Worm (Caenorhabditis elegans): Measurements from ENCODE around the gene srh-55.

srh-55 gene

DNA sequence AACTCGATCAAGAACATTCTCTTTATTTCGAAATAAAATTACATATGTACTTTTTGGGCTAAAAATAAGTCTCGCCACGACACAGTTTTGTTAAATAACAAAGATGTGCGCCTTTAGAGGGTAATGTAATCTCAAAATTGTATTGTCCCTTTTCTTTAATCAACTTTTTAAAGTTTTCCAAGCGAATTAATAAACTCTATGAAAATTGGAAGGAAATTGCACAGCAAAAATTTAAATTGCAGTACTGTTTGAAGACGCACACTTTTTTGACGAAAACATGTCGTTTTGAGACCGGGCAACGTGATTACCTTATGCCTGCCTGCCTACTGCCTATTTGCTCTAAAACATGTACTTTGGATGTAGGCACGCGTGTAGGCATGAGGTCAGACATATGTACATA is 38.6 kb downstream of the srh-55 start:
- TF ChIP-seq ceh-16 (tag; optimal IDR thresholded peaks at IDR 0.05), result no peak

DNA sequence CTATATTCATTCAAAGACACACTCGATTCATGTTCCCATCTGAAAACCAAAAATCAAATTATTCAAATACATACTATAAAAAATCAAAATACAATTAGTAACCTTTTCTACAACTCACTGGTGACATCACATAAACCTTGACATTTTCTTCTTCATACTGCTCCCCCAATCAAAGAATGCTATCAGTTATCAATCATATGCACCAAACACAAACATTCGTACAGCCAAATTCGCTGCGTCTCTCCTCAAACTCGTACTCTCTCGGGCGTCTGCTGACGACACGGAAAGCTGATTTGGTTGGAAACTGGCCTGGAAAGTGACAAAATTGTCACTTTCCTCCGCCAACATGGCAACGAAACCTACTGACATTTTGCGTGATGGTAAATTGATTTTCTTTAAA is 39.0 kb downstream of the srh-55 start, which contains the start of gene plc-2:
Gene plc-2 (plus strand): TSS at position 196 of the 400 bp plus-strand sequence.
- no peak for TF ChIP-seq nhr-23 (tag; optimal IDR thresholded peaks at IDR 0.05)
- TF ChIP-seq mab-5 (tag; optimal IDR thresholded peaks at IDR 0.05), result no peak
- TF ChIP-seq ama-1 (optimal IDR thresholded peaks at IDR 0.05), result no peak
- TF ChIP-seq skn-1 (tag; optimal IDR thresholded peaks at IDR 0.05), result no peak
- TF ChIP-seq unc-39 (tag; optimal IDR thresholded peaks at IDR 0.05), result no peak
- no peak for TF ChIP-seq ztf-11 (tag; optimal IDR thresholded peaks at IDR 0.05)
- TF ChIP-seq nhr-21 (tag; optimal IDR thresholded peaks at IDR 0.05), result no peak
- TF ChIP-seq blmp-1 (tag; optimal IDR thresholded peaks at IDR 0.05; ENCODE audit: insufficient read depth), result no peak
- TF ChIP-seq lin-11 (tag; optimal IDR thresholded peaks at IDR 0.05), result no peak
- no peak for TF ChIP-seq nhr-237 (tag; optimal IDR thresholded peaks at IDR 0.05)
- no peak for TF ChIP-seq ZK546.5 (tag; optimal IDR thresholded peaks at IDR 0.05)
- no peak for TF ChIP-seq nhr-77 (tag; optimal IDR thresholded peaks at IDR 0.05)
- TF ChIP-seq fos-1 (tag; optimal IDR thresholded peaks at IDR 0.05), result peak; percentile 76
- TF ChIP-seq lsy-2 (tag; optimal IDR thresholded peaks at IDR 0.05), result no peak
- TF ChIP-seq lin-39 (tag; optimal IDR thresholded peaks at IDR 0.05), result no peak
- TF ChIP-seq sma-3 (GFP tag; optimal IDR thresholded peaks at IDR 0.05), result no peak
- TF ChIP-seq crh-2 (tag; optimal IDR thresholded peaks at IDR 0.05), result peak; percentile 18

DNA sequence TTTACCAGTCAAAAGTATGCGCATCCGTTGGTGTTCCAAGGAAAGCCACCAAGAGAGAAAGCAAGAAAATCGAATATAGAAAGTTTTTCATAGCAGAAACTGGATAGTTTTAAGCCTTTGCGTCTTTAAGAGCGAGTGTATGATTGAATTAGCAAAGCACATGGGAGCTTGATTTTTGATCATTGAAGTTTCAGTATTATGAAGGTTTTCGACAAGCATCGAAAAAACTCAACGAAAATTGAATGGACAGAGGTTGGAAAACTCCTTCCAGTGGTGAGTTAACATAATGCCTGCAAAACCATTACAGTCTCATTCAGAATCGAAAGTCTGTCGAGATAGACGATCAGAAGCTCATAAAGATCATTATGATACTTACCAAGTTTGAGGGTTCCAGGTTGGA is 40.5 kb downstream of the srh-55 start, which contains the start of gene Y75B12B.13:
Gene Y75B12B.13 (minus strand): TSS at position 101 of the 400 bp plus-strand sequence.
- no peak for TF ChIP-seq blmp-1 (tag; optimal IDR thresholded peaks at IDR 0.05; ENCODE audit: insufficient read depth)
- no peak for TF ChIP-seq mdl-1 (tag; optimal IDR thresholded peaks at IDR 0.05)
- no peak for TF ChIP-seq ztf-1 (GFP tag; conservative IDR thresholded peaks at IDR 0.05)
- TF ChIP-seq sma-9 (GFP tag; optimal IDR thresholded peaks at IDR 0.05), result no peak
- TF ChIP-seq sma-9 (tag; optimal IDR thresholded peaks at IDR 0.05), result no peak
- no peak for TF ChIP-seq unc-55 (GFP tag; optimal IDR thresholded peaks at IDR 0.05)
- no peak for TF ChIP-seq unc-39 (tag; optimal IDR thresholded peaks at IDR 0.05)
- TF ChIP-seq nhr-25 (tag; optimal IDR thresholded peaks at IDR 0.05), result no peak
- no peak for TF ChIP-seq nhr-23 (tag; optimal IDR thresholded peaks at IDR 0.05)
- no peak for TF ChIP-seq nhr-21 (tag; optimal IDR thresholded peaks at IDR 0.05)
- TF ChIP-seq ceh-16 (tag; optimal IDR thresholded peaks at IDR 0.05), result no peak
- TF ChIP-seq nhr-6 (tag; optimal IDR thresholded peaks at IDR 0.05), result no peak
- no peak for TF ChIP-seq mbf-1 (tag; optimal IDR thresholded peaks at IDR 0.05)
- no peak for TF ChIP-seq crh-2 (tag; optimal IDR thresholded peaks at IDR 0.05)
- TF ChIP-seq nhr-77 (tag; optimal IDR thresholded peaks at IDR 0.05), result no peak
- TF ChIP-seq fos-1 (tag; optimal IDR thresholded peaks at IDR 0.05), result no peak
- no peak for TF ChIP-seq ZK546.5 (tag; optimal IDR thresholded peaks at IDR 0.05)
- TF ChIP-seq dmd-4 (tag; optimal IDR thresholded peaks at IDR 0.05), result no peak

DNA sequence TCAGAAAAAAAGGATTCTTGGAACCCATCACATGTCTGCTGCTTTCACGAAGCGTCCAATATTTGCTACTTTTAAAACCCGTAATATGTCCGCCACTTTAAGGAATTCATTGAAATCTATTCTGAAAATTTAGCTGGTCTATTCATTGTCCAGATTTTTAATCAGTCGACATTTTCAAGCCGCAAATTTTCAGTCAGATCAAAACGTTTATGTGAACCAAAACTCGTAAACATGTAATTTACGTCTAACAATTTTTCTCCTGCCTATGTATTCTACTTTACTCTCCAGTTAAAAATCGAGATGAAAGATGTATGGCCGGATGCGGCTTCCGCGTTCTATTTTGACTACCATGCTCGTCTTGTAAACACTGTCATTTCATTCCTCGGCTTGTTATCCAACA is 44.6 kb downstream of the srh-55 start, which contains the start of gene srw-1:
Gene srw-1 (plus strand): TSS at position 301 of the 400 bp plus-strand sequence.
- no peak for TF ChIP-seq nhr-11 (tag; optimal IDR thresholded peaks at IDR 0.05)
- no peak for TF ChIP-seq unc-62 (GFP tag; optimal IDR thresholded peaks at IDR 0.05)
- TF ChIP-seq aly-2 (tag; optimal IDR thresholded peaks at IDR 0.05), result no peak
- no peak for TF ChIP-seq gmeb-1 (tag; optimal IDR thresholded peaks at IDR 0.05)
- TF ChIP-seq zag-1 (tag; optimal IDR thresholded peaks at IDR 0.05), result no peak
- TF ChIP-seq nhr-129 (tag; optimal IDR thresholded peaks at IDR 0.05), result no peak
- no peak for TF ChIP-seq unc-55 (GFP tag; optimal IDR thresholded peaks at IDR 0.05)
- no peak for TF ChIP-seq alr-1 (tag; optimal IDR thresholded peaks at IDR 0.05)
- no peak for TF ChIP-seq skn-1 (tag; optimal IDR thresholded peaks at IDR 0.05)
- TF ChIP-seq elt-3 (tag; optimal IDR thresholded peaks at IDR 0.05), result no peak
- TF ChIP-seq mdl-1 (tag; optimal IDR thresholded peaks at IDR 0.05), result no peak
- no peak for TF ChIP-seq nhr-10 (tag; optimal IDR thresholded peaks at IDR 0.05)
- no peak for TF ChIP-seq ztf-1 (GFP tag; conservative IDR thresholded peaks at IDR 0.05)
- TF ChIP-seq nhr-12 (tag; optimal IDR thresholded peaks at IDR 0.05), result no peak
- no peak for TF ChIP-seq fos-1 (tag; optimal IDR thresholded peaks at IDR 0.05)
- TF ChIP-seq F13H6.1 (tag; optimal IDR thresholded peaks at IDR 0.05), result no peak
- TF ChIP-seq nhr-77 (tag; optimal IDR thresholded peaks at IDR 0.05), result no peak
- TF ChIP-seq R02D3.7 (tag; optimal IDR thresholded peaks at IDR 0.05), result no peak
- TF ChIP-seq ztf-4 (tag; optimal IDR thresholded peaks at IDR 0.05), result no peak
- no peak for TF ChIP-seq ZK546.5 (tag; optimal IDR thresholded peaks at IDR 0.05)

All from whole organism, L2 larva.